Fruit fly (Drosophila melanogaster) whole organism, wandering third instar larva: ENCODE results near the gene gry.

ENCODE experiments used
- CG9705 ChIP-seq: fragments of 200-800 bp; sonication (Bioruptor generic); optimal IDR thresholded peaks from 2 replicates; lab custom pipeline; 2018; ENCODE audit warnings: missing biosample characterization, mild to moderate bottlenecking, missing genetic modification characterization
- Dfd ChIP-seq: fragments of >200 bp; optimal IDR thresholded peaks from 2 replicates; lab custom pipeline; 2017; ENCODE audit warnings: missing biosample characterization, missing genetic modification characterization
- Hr78 ChIP-seq: fragments of >200 bp; optimal IDR thresholded peaks from 2 replicates; lab custom pipeline; 2017; ENCODE audit warnings: missing biosample characterization, missing genetic modification characterization
- Hr83 ChIP-seq: fragments of 200-300 bp; sonication (Bioruptor generic); optimal IDR thresholded peaks from 2 replicates; lab custom pipeline; 2016; ENCODE audit warnings: missing biosample characterization, mild to moderate bottlenecking, missing genetic modification characterization, moderate library complexity; ENCODE audit not compliant: poor library complexity, severe bottlenecking
- OdsH ChIP-seq: fragments of 200-800 bp; sonication (Bioruptor generic); optimal IDR thresholded peaks from 2 replicates; lab custom pipeline; 2016; ENCODE audit warnings: missing biosample characterization, mild to moderate bottlenecking, missing genetic modification characterization

DNA sequence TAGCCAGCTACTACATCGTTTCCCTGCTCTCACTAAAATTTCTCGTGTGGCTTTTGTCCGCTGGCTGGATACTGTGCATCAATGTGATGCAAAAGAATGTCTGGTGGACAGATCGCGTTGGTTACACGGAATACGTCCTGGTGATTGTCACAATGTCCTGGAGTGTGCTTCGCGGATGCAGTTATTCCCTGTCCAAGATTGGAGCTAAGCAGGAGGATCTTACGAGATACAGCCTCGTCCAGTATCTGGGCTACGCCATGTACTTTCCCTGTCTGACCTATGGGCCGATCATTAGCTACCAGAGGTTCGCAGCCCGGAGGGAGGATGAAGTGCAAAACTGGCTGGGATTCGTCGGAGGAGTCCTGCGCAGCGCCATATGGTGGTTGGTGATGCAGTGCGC is 36.3 kb upstream of the gry start:
- TF ChIP-seq CG9705 (GFP tag; lab: Kevin White, UChicago) (no peak), Hr78 (GFP tag; lab: Kevin White, UChicago) (no peak), OdsH (GFP tag; lab: Kevin White, UChicago) (no peak), Hr83 (GFP tag; lab: Kevin White, UChicago) (no peak), Dfd (GFP tag; lab: Kevin White, UChicago) (no peak)
